Fruit fly (Drosophila melanogaster) whole organism, larva: ENCODE results near the gene robo3.

ENCODE experiments used
- noc ChIP-seq: fragments of 200-800 bp; sonication (Bioruptor generic); optimal IDR thresholded peaks from 3 replicates; lab custom pipeline; 2019; ENCODE audit warnings: missing biosample characterization, mild to moderate bottlenecking, missing genetic modification characterization, moderate library complexity

robo3 gene

DNA sequence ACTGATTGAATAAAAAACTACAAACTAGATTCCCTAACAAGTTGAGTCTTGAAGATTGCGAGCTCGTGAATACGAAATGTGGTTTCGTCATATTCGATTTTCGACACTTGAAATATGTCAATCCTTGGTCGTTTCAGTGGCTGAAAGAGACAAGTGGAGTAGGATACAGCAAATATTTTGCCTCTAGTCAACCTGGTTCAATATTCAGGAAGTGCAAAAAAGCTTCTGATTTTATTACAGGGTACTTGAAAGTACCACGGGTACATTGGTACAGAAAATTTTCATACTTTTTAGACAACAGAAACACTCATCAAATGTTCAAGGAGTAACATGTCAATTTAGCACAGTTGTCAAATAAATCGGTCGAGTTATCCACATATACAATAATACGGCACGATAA is 77.6 kb downstream of the robo3 start, which contains the start of gene CG5440:
Gene CG5440 (plus strand): TSS at position 301 of the 400 bp plus-strand sequence.
- no peak for TF ChIP-seq noc

DNA sequence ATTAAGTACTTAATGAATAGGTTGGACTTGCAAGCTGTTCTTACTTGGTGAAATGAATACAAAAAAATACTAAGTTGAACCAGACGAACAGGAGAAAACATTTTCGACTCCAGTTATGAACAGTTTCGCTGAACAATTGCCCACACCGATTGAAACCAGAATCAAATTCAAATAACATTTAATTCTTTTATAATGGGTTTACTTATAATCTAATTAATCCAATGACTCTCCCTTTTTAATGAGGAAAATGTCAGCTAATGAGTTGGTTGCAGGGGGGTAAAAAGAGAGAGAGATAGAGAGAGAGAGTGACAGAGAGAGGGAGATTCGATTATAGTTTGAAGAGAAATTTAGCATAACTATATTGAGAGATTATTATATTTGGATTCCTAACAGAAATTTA is 85.8 kb downstream of the robo3 start, which contains the start of gene CG33923:
Gene CG33923 (minus strand): TSS at position 101 of the 400 bp plus-strand sequence.
- no peak for TF ChIP-seq noc

DNA sequence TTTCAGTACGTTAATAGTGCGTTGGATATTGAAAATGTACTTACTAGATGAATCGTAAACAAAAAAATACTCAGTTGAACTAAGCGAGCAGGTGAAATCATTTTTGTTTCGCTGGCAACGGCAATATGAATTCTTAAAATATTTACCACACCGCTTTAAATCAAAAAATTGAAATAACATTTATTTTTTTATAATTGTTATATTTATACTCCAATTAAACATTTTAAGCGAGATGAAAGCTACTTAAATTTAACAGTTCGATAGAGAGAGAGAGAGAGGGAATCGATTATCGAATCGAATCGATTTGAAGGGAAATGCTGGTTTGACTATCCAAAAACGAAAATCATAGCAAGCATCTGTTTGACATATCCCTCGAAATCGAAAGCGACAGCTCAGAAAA is 87.9 kb downstream of the robo3 start, which contains the start of the genes CG33922 and Cdlc2:
Gene CG33922 (minus strand): TSS at position 101 of the 400 bp plus-strand sequence.
Gene Cdlc2 (plus strand): TSS at position 330 of the 400 bp plus-strand sequence.
- TF ChIP-seq noc, result no peak

DNA sequence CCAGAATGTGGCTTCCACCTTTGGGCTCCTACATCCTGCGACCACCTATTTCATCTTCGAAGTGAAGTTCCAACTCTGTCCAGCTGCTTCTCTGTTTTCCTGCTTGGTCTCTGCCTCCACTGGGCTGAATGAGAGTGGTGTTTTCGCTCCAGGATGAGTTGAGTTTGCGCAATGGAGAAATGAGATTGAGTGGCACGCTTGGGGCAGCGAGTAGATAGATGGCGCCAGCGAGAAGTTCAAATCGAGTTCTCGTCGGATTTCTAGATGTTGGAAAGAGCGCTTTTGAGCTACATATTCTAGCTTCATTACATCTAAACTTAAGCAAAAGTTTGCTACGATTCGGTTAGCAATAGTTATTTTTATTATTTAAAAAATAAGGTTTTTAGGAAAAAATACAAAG is 89.8 kb downstream of the robo3 start:
- no peak for TF ChIP-seq noc
